Worm (Caenorhabditis elegans): ENCODE data around the gene R08D7.5.

The R08D7.5 gene

DNA sequence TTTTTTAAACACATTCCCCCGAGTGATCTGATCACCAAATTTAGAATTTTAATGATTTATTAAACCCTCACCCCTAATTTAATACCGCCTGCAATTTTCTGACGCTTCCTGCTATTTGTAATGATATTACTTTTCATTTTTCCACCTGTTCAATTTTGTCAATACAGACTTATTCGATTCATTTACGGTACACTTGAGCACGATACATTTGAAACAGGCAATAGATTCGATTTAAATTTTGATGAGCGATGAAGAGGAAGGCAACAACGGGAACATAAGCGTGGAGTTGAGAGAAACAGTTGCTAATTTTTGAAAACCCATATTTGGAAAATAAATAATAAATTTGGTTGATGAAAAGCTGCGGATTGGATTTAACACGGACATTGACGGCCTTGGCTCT, 30.7 kb downstream of the R08D7.5 start:
- TF ChIP-seq cebp-1 (GFP tag; IDR thresholded peaks at IDR 0.05) = no peak
- peak; percentile 29 for TF ChIP-seq cebp-1 (tag; optimal IDR thresholded peaks at IDR 0.05)
- TF ChIP-seq F23B12.7 (tag; optimal IDR thresholded peaks at IDR 0.05; ENCODE audit: insufficient read depth) = no peak
- no peak for TF ChIP-seq egl-44 (GFP tag; IDR thresholded peaks at IDR 0.05)
- TF ChIP-seq hsf-1 (GFP tag; IDR thresholded peaks at IDR 0.05) = peak; percentile 5; the same call in 1 of the 2 replicates
- TF ChIP-seq Y79H2A.3 (GFP tag; conservative IDR thresholded peaks at IDR 0.05) = peak; percentile 63; the same call in 1 of the 2 replicates
- TF ChIP-seq attf-6 (GFP tag; IDR thresholded peaks at IDR 0.05) = no peak
- TF ChIP-seq F52B5.7 (tag; optimal IDR thresholded peaks at IDR 0.05) = peak; percentile 9
- 0 out of 2 replicates have a peak, but pooled peaks have one; percentile 47 for TF ChIP-seq Y53G8AR.9 (GFP tag; conservative IDR thresholded peaks at IDR 0.05)
- TF ChIP-seq hrde-1 (tag; optimal IDR thresholded peaks at IDR 0.05; ENCODE audit: borderline replicate concordance) = peak; percentile 59
- TF ChIP-seq nfya-1 (tag; optimal IDR thresholded peaks at IDR 0.05; ENCODE audit: borderline replicate concordance, insufficient read depth) = no peak
- no peak for TF ChIP-seq Y53F4B.3 (GFP tag; IDR thresholded peaks at IDR 0.05)
- TF ChIP-seq ama-1 (optimal IDR thresholded peaks at IDR 0.05) = no peak
- peak in 1 of 2 experiments; percentile 44 for TF ChIP-seq ama-1 (GFP tag; optimal IDR thresholded peaks at IDR 0.05)
- TF ChIP-seq atf-7 (tag; optimal IDR thresholded peaks at IDR 0.05) = no peak
- 0 out of 2 replicates have a peak, but pooled peaks have one; percentile 76 for TF ChIP-seq ceh-58 (GFP tag; IDR thresholded peaks at IDR 0.05)
- TF ChIP-seq bed-1 (GFP tag; IDR thresholded peaks at IDR 0.05) = no peak
- peak; percentile 20 for TF ChIP-seq tlf-1 (GFP tag; optimal IDR thresholded peaks at IDR 0.05)
- TF ChIP-seq B0336.3 (GFP tag; IDR thresholded peaks at IDR 0.05) = peak; percentile 59; the same call in 1 of the 2 replicates
- no peak for TF ChIP-seq pha-4 (tag; optimal IDR thresholded peaks at IDR 0.05)
- TF ChIP-seq fkh-3 (tag; optimal IDR thresholded peaks at IDR 0.05) = no peak
- no peak for TF ChIP-seq akir-1 (GFP tag; optimal IDR thresholded peaks at IDR 0.05)
- TF ChIP-seq F49E8.2 (tag; optimal IDR thresholded peaks at IDR 0.05; ENCODE audit: insufficient read depth) = peak; percentile 23
- peak; percentile 12 for TF ChIP-seq die-1 (tag; optimal IDR thresholded peaks at IDR 0.05)
- TF ChIP-seq unc-130 (GFP tag; optimal IDR thresholded peaks at IDR 0.05) = peak; percentile 8
- no peak for TF ChIP-seq efl-1 (GFP tag; optimal IDR thresholded peaks at IDR 0.05)
- peak; percentile 74; the same call in 1 of the 2 replicates for TF ChIP-seq Y95B8A.8 (GFP tag; IDR thresholded peaks at IDR 0.05)
- no peak for TF ChIP-seq ztf-25 (GFP tag; IDR thresholded peaks at IDR 0.05)
- peak; percentile 26; the same call in 1 of the 2 replicates for TF ChIP-seq hmg-1.2 (GFP tag; IDR thresholded peaks at IDR 0.05)
- no peak for TF ChIP-seq nhr-120 (GFP tag; IDR thresholded peaks at IDR 0.05)
- TF ChIP-seq him-1 (tag; optimal IDR thresholded peaks at IDR 0.05) = peak; percentile 41
- TF ChIP-seq egl-18 (GFP tag; IDR thresholded peaks at IDR 0.05) = no peak
- TF ChIP-seq lag-1 (GFP tag; IDR thresholded peaks at IDR 0.05) = no peak
- no peak for TF ChIP-seq B0261.1 (tag; optimal IDR thresholded peaks at IDR 0.05)
- TF ChIP-seq somi-1 (GFP tag; optimal IDR thresholded peaks at IDR 0.05) = no peak

DNA sequence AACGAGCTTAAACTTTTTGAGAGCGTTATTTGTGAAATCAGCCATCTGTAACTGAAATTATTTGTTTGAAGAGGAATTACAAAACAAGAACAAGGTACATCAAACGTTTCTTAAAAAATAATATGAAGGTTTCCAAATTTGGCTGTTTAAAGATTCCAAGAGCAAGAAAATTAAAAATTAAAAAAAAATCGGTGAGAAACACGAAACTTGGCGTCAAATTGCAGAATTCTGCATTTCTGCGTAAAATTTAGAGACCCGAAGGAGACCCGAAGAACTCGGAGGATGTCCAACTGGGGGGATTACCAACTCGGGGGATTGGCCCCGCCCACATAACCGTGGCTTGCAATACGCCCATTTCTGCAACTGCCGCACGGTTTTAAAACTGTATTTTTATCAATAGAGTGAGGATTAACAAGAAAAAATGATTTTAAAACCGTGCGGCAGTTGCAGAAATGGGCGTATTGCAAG, 32.0 kb downstream of the R08D7.5 start, which contains the start of gene rab-6.1:
Gene rab-6.1, minus strand, starts transcription at position 51 of the 468 bp plus-strand sequence.
- peak; percentile 65 for TF ChIP-seq ceh-100 (GFP tag; IDR thresholded peaks at IDR 0.05)
- peak; percentile 56 for TF ChIP-seq D2030.7 (GFP tag; IDR thresholded peaks at IDR 0.05)
- 0 out of 2 replicates have a peak, but pooled peaks have one; percentile 24 for TF ChIP-seq bed-1 (GFP tag; IDR thresholded peaks at IDR 0.05)

DNA sequence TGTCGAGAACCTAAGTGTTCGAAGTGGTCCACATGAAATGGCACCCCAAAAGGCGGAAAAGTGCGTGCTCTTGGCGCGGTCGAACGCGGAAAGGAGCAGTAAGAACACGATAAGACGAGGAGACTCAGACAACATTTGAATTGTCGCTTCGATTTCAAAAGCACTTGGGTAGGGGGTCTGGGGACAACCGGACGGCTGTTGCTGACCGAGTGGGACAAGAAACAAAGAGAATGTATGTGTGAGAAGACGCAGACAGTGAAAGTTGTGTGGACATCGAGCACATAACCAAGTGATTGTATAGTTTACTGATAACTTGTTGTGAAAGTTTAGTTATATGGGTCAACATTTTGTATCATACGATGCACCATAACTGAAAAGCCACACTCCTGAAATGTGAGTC, 33.3 kb downstream of the R08D7.5 start:
- peak; percentile 29 for TF ChIP-seq attf-5 (GFP tag; optimal IDR thresholded peaks at IDR 0.05)
- TF ChIP-seq madf-3 (GFP tag; IDR thresholded peaks at IDR 0.05) = no peak
- TF ChIP-seq nhr-80 (tag; optimal IDR thresholded peaks at IDR 0.05) = peak; percentile 78
- peak; percentile 46; the same call in 1 of the 2 replicates for TF ChIP-seq cebp-1 (GFP tag; IDR thresholded peaks at IDR 0.05)
- no peak for TF ChIP-seq cebp-1 (tag; optimal IDR thresholded peaks at IDR 0.05)
